Fruit fly (Drosophila melanogaster): Measurements from ENCODE around the gene CG9578.
A peak's percentile ranks its signal among the peaks of the same experiment; 100 is the strongest.

CG9578 gene

dm6 chrX:20162586-20162985 lies 7.4 kb upstream of the CG9578 start (continued):
- TF ChIP-seq CG3847 (GFP tag; IDR thresholded peaks at IDR 0.05) (0 out of 2 replicates have a peak, but pooled peaks have one; percentile 19), Usf (GFP tag; optimal IDR thresholded peaks at IDR 0.05) (no peak), inv (GFP tag; IDR thresholded peaks at IDR 0.05; ENCODE audit: partially characterized antibody) (no peak), CG9932 (GFP tag; IDR thresholded peaks at IDR 0.05) (peak; percentile 58), CG18476 (GFP tag; optimal IDR thresholded peaks at IDR 0.05) (no peak), CG5245 (GFP tag; optimal IDR thresholded peaks at IDR 0.05) (no peak), pzg (GFP tag; optimal IDR thresholded peaks at IDR 0.05) (peak; percentile 39), run (tag; optimal IDR thresholded peaks at IDR 0.05) (no peak), cato (GFP tag; optimal IDR thresholded peaks at IDR 0.05; ENCODE audit: borderline replicate concordance) (no peak), tap (tag; optimal IDR thresholded peaks at IDR 0.05) (no peak), cg (GFP tag; optimal IDR thresholded peaks at IDR 0.05) (no peak), CG10543 (GFP tag; optimal IDR thresholded peaks at IDR 0.05) (no peak), Hr39 (optimal IDR thresholded peaks at IDR 0.05) (no peak), NC2α (GFP tag; optimal IDR thresholded peaks at IDR 0.05) (no peak), CG6854 (GFP tag; optimal IDR thresholded peaks at IDR 0.05) (no peak), hb (GFP tag; IDR thresholded peaks at IDR 0.05; ENCODE audit: partially characterized antibody) (no peak), nau (GFP tag; optimal IDR thresholded peaks at IDR 0.05) (no peak), cwo (GFP tag; optimal IDR thresholded peaks at IDR 0.05) (no peak), dati (GFP tag; IDR thresholded peaks at IDR 0.05) (no peak), pum (GFP tag; optimal IDR thresholded peaks at IDR 0.05) (no peak), BEAF-32 (GFP tag; optimal IDR thresholded peaks at IDR 0.05) (peak; percentile 44), insv (GFP tag; optimal IDR thresholded peaks at IDR 0.05) (no peak), gfzf (GFP tag; optimal IDR thresholded peaks at IDR 0.05) (no peak), CG12155 (GFP tag; optimal IDR thresholded peaks at IDR 0.05) (no peak), ci (GFP tag; IDR thresholded peaks at IDR 0.05) (no peak), CG2712 (tag; optimal IDR thresholded peaks at IDR 0.05) (no peak), bab2 (GFP tag; optimal IDR thresholded peaks at IDR 0.05) (no peak), jumu (GFP tag; optimal IDR thresholded peaks at IDR 0.05) (no peak), Oaz (GFP tag; IDR thresholded peaks at IDR 0.05) (no peak), pfk (GFP tag; optimal IDR thresholded peaks at IDR 0.05) (peak; percentile 6), Dek (tag; optimal IDR thresholded peaks at IDR 0.05) (no peak), CG7928 (GFP tag; optimal IDR thresholded peaks at IDR 0.05) (no peak), CG12942 (GFP tag; optimal IDR thresholded peaks at IDR 0.05) (no peak), CG15073 (GFP tag; optimal IDR thresholded peaks at IDR 0.05) (no peak), trem (tag; optimal IDR thresholded peaks at IDR 0.05) (peak; percentile 4), MBD-R2 (GFP tag; IDR thresholded peaks at IDR 0.05) (peak; percentile 45; the same call in 1 of the 2 replicates), NK7.1 (GFP tag; optimal IDR thresholded peaks at IDR 0.05) (no peak), CG17359 (tag; optimal IDR thresholded peaks at IDR 0.05) (no peak), twi (tag; optimal IDR thresholded peaks at IDR 0.05) (no peak), Dp (GFP tag; optimal IDR thresholded peaks at IDR 0.05) (peak; percentile 80), vnd (GFP tag; IDR thresholded peaks at IDR 0.05; ENCODE audit: partially characterized antibody) (no peak), CG8924 (tag; optimal IDR thresholded peaks at IDR 0.05) (no peak), CG13123 (GFP tag; optimal IDR thresholded peaks at IDR 0.05) (no peak), gcm (GFP tag; optimal IDR thresholded peaks at IDR 0.05) (no peak), GATAe (GFP tag; conservative IDR thresholded peaks at IDR 0.05) (no peak), Gsc (GFP tag; IDR thresholded peaks at IDR 0.05) (no peak), Fer2 (tag; optimal IDR thresholded peaks at IDR 0.05) (no peak), zf30C (GFP tag; optimal IDR thresholded peaks at IDR 0.05) (no peak), Hsf (GFP tag; optimal IDR thresholded peaks at IDR 0.05) (no peak), gsb (GFP tag; IDR thresholded peaks at IDR 0.05) (no peak), eve (GFP tag; optimal IDR thresholded peaks at IDR 0.05) (no peak), CG12659 (GFP tag; optimal IDR thresholded peaks at IDR 0.05) (no peak)
